Worm (Caenorhabditis elegans) whole organism, L1 larva: ENCODE measurements around the gene C05B5.2.

Source experiments
- C16A3.4 ChIP-seq: fragments of 150-350 bp; optimal IDR thresholded peaks from 2 replicates; lab custom pipeline; 2014; ENCODE audit warnings: missing biosample characterization, missing genetic modification characterization
- C34B4.2 ChIP-seq: sonication (generic microtip); optimal IDR thresholded peaks from 2 replicates; lab custom pipeline; 2017; ENCODE audit warnings: mild to moderate bottlenecking, missing genetic modification characterization, missing compliant biosample characterization
- ama-1 ChIP-seq: fragments of 150-350 bp; optimal IDR thresholded peaks from 2 replicates; lab custom pipeline; 2014
- ceh-63 ChIP-seq: fragments of 200-800 bp; sonication (Bioruptor generic); optimal IDR thresholded peaks from 2 replicates; lab custom pipeline; 2018; ENCODE audit warnings: mild to moderate bottlenecking, missing genetic modification characterization, missing compliant biosample characterization
- ceh-88 ChIP-seq: fragments of 200-800 bp; sonication (Bioruptor generic); IDR thresholded peaks from 2 replicates; pipeline ENCODE4 v1.3.6; 2022; ENCODE audit warnings: missing genetic modification characterization, missing compliant biosample characterization
- dpl-1 ChIP-seq, 3 experiments: fragments of 150-350 bp in 2 of 3; sonication (generic microtip) in 1 of 3; optimal IDR thresholded peaks; 2 replicates each; lab custom pipeline; 2014 to 2017; ENCODE audit warnings: missing biosample characterization in 3 of 3, missing genetic modification characterization in 3 of 3, missing genetic modification reagents in 3 of 3
- dsc-1 ChIP-seq: sonication (generic microtip); optimal IDR thresholded peaks from 2 replicates; lab custom pipeline; 2016; ENCODE audit warnings: mild to moderate bottlenecking, missing genetic modification characterization, missing compliant biosample characterization
- egl-27 ChIP-seq, 2 experiments: fragments of 150-350 bp in 1 of 2; sonication (generic microtip); optimal IDR thresholded peaks; 3 replicates each; lab custom pipeline; 2017 to 2018; ENCODE audit warnings: missing biosample characterization in 2 of 2, missing genetic modification characterization in 2 of 2, missing genetic modification reagents in 2 of 2
- elt-2 ChIP-seq: sonication (generic microtip); optimal IDR thresholded peaks from 2 replicates; lab custom pipeline; 2016; ENCODE audit warnings: missing genetic modification characterization, mild to moderate bottlenecking, inconsistent platforms, missing compliant biosample characterization, missing genetic modification reagents
- elt-3 ChIP-seq, 6 experiments: fragments of 150-350 bp in 1 of 6; sonication (generic microtip); optimal IDR thresholded peaks; 2 replicates each; lab custom pipeline; 2017 to 2018; ENCODE audit warnings: missing biosample characterization in 6 of 6, missing genetic modification characterization in 6 of 6, inconsistent platforms in 1 of 6
- fkh-10 ChIP-seq: sonication (generic microtip); optimal IDR thresholded peaks from 2 replicates; lab custom pipeline; 2017; ENCODE audit warnings: missing biosample characterization, missing genetic modification reagents, missing genetic modification characterization
- fkh-8 ChIP-seq: sonication (generic microtip); optimal IDR thresholded peaks from 2 replicates; lab custom pipeline; 2016; ENCODE audit warnings: mild to moderate bottlenecking, missing genetic modification characterization, missing compliant biosample characterization
- fos-1 ChIP-seq: fragments of 150-350 bp; optimal IDR thresholded peaks from 2 replicates; lab custom pipeline; 2014; ENCODE audit warnings: missing biosample characterization, missing genetic modification characterization
- grh-1 ChIP-seq: fragments of 200-800 bp; sonication (Bioruptor generic); IDR thresholded peaks from 2 replicates; pipeline ENCODE4 v1.3.6; 2022; ENCODE audit warnings: missing genetic modification reagents, missing genetic modification characterization, missing compliant biosample characterization
- hpl-2 ChIP-seq: fragments of 150-350 bp; optimal IDR thresholded peaks from 2 replicates; lab custom pipeline; 2014; ENCODE audit warnings: missing biosample characterization, missing genetic modification reagents, missing genetic modification characterization
- irx-1 ChIP-seq: sonication (generic microtip); optimal IDR thresholded peaks from 2 replicates; lab custom pipeline; 2016; ENCODE audit warnings: missing genetic modification characterization, missing compliant biosample characterization
- isw-1 ChIP-seq: fragments of 200-800 bp; sonication (Bioruptor generic); IDR thresholded peaks from 2 replicates; pipeline ENCODE4 v1.3.6; 2022; ENCODE audit warnings: missing genetic modification characterization, missing compliant biosample characterization
- lin-13 ChIP-seq: fragments of 150-350 bp; optimal IDR thresholded peaks from 2 replicates; lab custom pipeline; 2014; ENCODE audit warnings: missing biosample characterization, missing genetic modification reagents, missing genetic modification characterization
- lin-14 ChIP-seq: fragments of 200-800 bp; sonication (Bioruptor generic); optimal IDR thresholded peaks from 2 replicates; lab custom pipeline; 2018; ENCODE audit warnings: mild to moderate bottlenecking, missing genetic modification characterization, moderate library complexity, missing compliant biosample characterization
- mab-9 ChIP-seq: fragments of 200-800 bp; sonication (Bioruptor generic); IDR thresholded peaks from 2 replicates; pipeline ENCODE4 v1.3.6; 2022; ENCODE audit warnings: missing genetic modification reagents, missing genetic modification characterization, missing compliant biosample characterization
- mep-1 ChIP-seq: fragments of 150-350 bp; optimal IDR thresholded peaks from 2 replicates; lab custom pipeline; 2014; ENCODE audit warnings: missing biosample characterization, missing genetic modification characterization
- nhr-11 ChIP-seq: fragments of 150-350 bp; optimal IDR thresholded peaks from 2 replicates; lab custom pipeline; 2014; ENCODE audit warnings: missing biosample characterization, missing genetic modification characterization
- nhr-20 ChIP-seq: sonication (generic microtip); optimal IDR thresholded peaks from 2 replicates; lab custom pipeline; 2016; ENCODE audit warnings: mild to moderate bottlenecking, missing genetic modification characterization, missing compliant biosample characterization
- nhr-28 ChIP-seq: fragments of 150-350 bp; optimal IDR thresholded peaks from 2 replicates; lab custom pipeline; 2014; ENCODE audit warnings: missing biosample characterization, missing genetic modification characterization
- nhr-47 ChIP-seq: sonication (generic microtip); optimal IDR thresholded peaks from 2 replicates; lab custom pipeline; 2016; ENCODE audit warnings: mild to moderate bottlenecking, missing genetic modification characterization, moderate library complexity, missing compliant biosample characterization
- nhr-71 ChIP-seq: sonication (generic microtip); optimal IDR thresholded peaks from 2 replicates; lab custom pipeline; 2016; ENCODE audit warnings: mild to moderate bottlenecking, missing genetic modification characterization, moderate library complexity, missing compliant biosample characterization
- nhr-76 ChIP-seq: sonication (generic microtip); optimal IDR thresholded peaks from 2 replicates; lab custom pipeline; 2017; ENCODE audit warnings: missing biosample characterization, missing genetic modification characterization
- nhr-84 ChIP-seq: sonication (generic microtip); optimal IDR thresholded peaks from 2 replicates; lab custom pipeline; 2017; ENCODE audit warnings: missing biosample characterization, missing genetic modification characterization
- nhr-85 ChIP-seq: sonication (generic microtip); peaks from one replicate; lab custom pipeline; 2016; ENCODE audit warnings: missing genetic modification characterization, inconsistent platforms, missing compliant biosample characterization
- pag-3 ChIP-seq: sonication (generic microtip); optimal IDR thresholded peaks from 2 replicates; lab custom pipeline; 2017; ENCODE audit warnings: missing genetic modification characterization, mild to moderate bottlenecking, missing compliant biosample characterization, antibody characterized with exemption, borderline replicate concordance; ENCODE audit not compliant: insufficient read depth
- pax-3 ChIP-seq: fragments of 200-800 bp; sonication (Bioruptor generic); optimal IDR thresholded peaks from 2 replicates; lab custom pipeline; 2018; ENCODE audit warnings: mild to moderate bottlenecking, missing genetic modification characterization, moderate library complexity, missing compliant biosample characterization
- skn-1 ChIP-seq: fragments of 150-350 bp; optimal IDR thresholded peaks from 2 replicates; lab custom pipeline; 2014; ENCODE audit warnings: missing biosample characterization, missing genetic modification characterization
- sox-4 ChIP-seq: sonication (generic microtip); optimal IDR thresholded peaks from 2 replicates; lab custom pipeline; 2016; ENCODE audit warnings: missing genetic modification characterization, missing compliant biosample characterization
- sup-37 ChIP-seq: fragments of 200-800 bp; sonication (Bioruptor generic); optimal IDR thresholded peaks from 2 replicates; lab custom pipeline; 2018; ENCODE audit warnings: mild to moderate bottlenecking, missing genetic modification characterization, missing compliant biosample characterization
- swsn-7 ChIP-seq: sonication (generic microtip); optimal IDR thresholded peaks from 2 replicates; lab custom pipeline; 2016; ENCODE audit warnings: missing genetic modification characterization, missing compliant biosample characterization
- tbx-2 ChIP-seq: sonication (generic microtip); optimal IDR thresholded peaks from 2 replicates; lab custom pipeline; 2016; ENCODE audit warnings: missing genetic modification characterization, missing compliant biosample characterization
- unc-30 ChIP-seq: sonication (generic microtip); optimal IDR thresholded peaks from 2 replicates; lab custom pipeline; 2017; ENCODE audit warnings: missing biosample characterization, missing genetic modification characterization
- unc-86 ChIP-seq: sonication (generic microtip); optimal IDR thresholded peaks from 2 replicates; lab custom pipeline; 2016; ENCODE audit warnings: missing genetic modification characterization, missing compliant biosample characterization
- vab-15 ChIP-seq: sonication (generic microtip); optimal IDR thresholded peaks from 2 replicates; lab custom pipeline; 2017; ENCODE audit warnings: missing genotype, mild to moderate bottlenecking, missing genetic modification characterization, missing compliant biosample characterization
- xbp-1 ChIP-seq: sonication (generic microtip); optimal IDR thresholded peaks from 2 replicates; lab custom pipeline; 2016; ENCODE audit warnings: missing genetic modification characterization, missing compliant biosample characterization
- ztf-11 ChIP-seq, 2 experiments: sonication (generic microtip); optimal IDR thresholded peaks; 2 replicates each; lab custom pipeline; 2016 to 2017; ENCODE audit warnings: missing genetic modification characterization in 2 of 2, missing biosample characterization in 1 of 2, missing compliant biosample characterization in 1 of 2
- ztf-4 ChIP-seq: fragments of 150-350 bp; optimal IDR thresholded peaks from 2 replicates; lab custom pipeline; 2014; ENCODE audit warnings: missing biosample characterization, missing genetic modification characterization

C05B5.2 gene

DNA sequence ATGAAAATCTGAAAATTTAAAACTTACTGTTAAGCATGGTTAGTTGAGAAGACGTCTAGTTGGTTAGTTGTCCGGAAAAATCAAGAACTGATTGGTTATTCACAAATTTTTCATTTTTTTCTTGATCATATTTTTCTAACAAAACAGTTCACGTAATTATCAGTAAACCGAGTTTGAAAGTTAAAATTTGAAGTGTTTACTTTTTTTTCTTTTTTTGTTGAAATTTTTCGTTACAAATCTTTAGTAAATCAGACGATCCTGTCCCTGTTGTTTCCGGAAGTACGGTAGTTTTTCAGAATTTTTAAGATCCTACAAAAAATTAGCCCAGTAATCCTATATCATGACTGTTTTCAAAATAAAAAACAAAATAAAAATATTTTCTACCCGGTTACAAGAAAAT is at the start of gene C05B5.2:
C05B5.2 (minus strand) TSS at position 101 of the 400 bp plus-strand sequence.
- TF ChIP-seq mab-9 (GFP tag; lab: Robert Waterston, UW) (no peak), elt-3 (tag; optimal IDR thresholded peaks at IDR 0.05; lab: Kevin White, UChicago) (no peak)

DNA sequence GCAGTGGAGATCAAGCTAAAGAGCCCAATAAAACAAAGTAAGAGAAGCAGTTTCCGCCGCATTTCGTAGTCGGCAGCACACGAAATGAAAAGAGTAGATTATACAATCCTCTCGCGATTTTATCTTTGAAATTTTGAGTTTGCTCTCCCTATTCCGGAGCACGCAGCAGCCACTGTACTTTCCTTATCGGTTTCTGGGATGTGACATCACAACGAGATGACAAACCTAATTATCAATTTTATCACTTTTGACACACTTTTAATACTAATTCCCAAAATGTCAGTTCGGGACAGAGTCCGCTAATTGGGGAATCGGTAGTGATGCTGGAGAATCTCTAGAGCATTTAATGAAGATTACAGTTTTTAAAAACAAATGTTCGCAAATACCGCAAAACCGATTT is 49.4 kb upstream of the C05B5.2 start, which contains the start of gene T16G12.1:
T16G12.1 (minus strand) TSS at position 176 of the 400 bp plus-strand sequence.
- TF ChIP-seq egl-27 (tag; optimal IDR thresholded peaks at IDR 0.05; lab: Kevin White, UChicago), result no peak
- no peak for TF ChIP-seq hpl-2 (GFP tag; lab: Kevin White, UChicago)
- TF ChIP-seq unc-86, result no peak
- TF ChIP-seq unc-30 (tag; lab: Kevin White, UChicago), result no peak
- TF ChIP-seq elt-2 (tag; lab: Kevin White, UChicago), result peak; percentile 61
- TF ChIP-seq C16A3.4, result no peak
- TF ChIP-seq irx-1, result no peak

DNA sequence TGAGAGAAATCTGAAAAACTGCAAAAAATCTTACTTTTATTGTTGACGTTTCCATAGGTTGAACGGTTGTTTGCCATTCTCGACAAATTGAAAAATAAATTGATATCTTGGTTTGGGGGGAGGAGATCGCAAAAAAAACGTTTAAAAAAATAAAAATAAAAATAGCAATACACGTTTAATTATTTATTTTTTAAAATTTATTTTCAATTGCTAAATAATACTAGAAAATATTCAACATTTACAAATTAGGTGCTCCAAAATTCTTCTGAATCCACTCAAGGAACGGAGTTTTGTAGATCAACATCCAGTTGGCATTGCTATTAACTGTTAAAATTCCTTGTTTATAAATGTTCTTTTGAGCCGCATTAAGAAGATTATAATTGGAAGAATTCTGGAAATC is 39.7 kb upstream of the C05B5.2 start, which contains the start of gene T16G12.7:
T16G12.7 (minus strand) TSS at position 101 of the 400 bp plus-strand sequence.
- no peak for TF ChIP-seq nhr-28 (tag; lab: Kevin White, UChicago)
- TF ChIP-seq mep-1, result no peak
- no peak for TF ChIP-seq grh-1 (GFP tag; lab: Robert Waterston, UW)
- TF ChIP-seq fkh-10, result no peak
- TF ChIP-seq vab-15 (tag; lab: Kevin White, UChicago), result no peak
- TF ChIP-seq nhr-11, result no peak
- TF ChIP-seq nhr-85 (tag; lab: Kevin White, UChicago), result no peak
- TF ChIP-seq lin-14 (GFP tag; lab: Kevin White, UChicago), result no peak
- TF ChIP-seq fkh-8 (tag; lab: Kevin White, UChicago), result no peak
- TF ChIP-seq nhr-76 (tag; lab: Kevin White, UChicago), result no peak
- TF ChIP-seq swsn-7 (tag; lab: Kevin White, UChicago), result no peak
- TF ChIP-seq nhr-71 (tag; lab: Kevin White, UChicago), result no peak
- no peak for TF ChIP-seq C34B4.2 (tag; lab: Kevin White, UChicago)
- TF ChIP-seq ceh-63 (GFP tag; lab: Kevin White, UChicago), result no peak

DNA sequence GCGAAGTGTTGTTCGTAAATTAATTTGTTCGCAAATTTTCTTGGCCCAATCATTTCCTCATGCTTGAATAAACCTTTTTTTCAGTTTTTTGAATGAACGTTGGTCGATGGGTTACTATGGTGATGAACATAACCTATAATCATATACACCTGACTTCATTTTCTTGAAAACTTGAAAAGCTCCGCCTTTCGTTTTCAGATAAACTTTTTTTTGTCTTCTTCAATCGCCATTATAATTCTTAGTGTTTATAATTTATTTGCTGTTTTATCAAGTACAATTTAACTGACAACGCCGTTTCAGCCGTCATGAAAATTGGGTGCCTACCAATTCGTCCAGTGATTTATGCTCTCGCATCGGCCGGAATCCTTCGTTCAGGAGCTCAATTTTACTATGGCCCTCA is 36.8 kb upstream of the C05B5.2 start, which contains the start of gene M04D8.7:
M04D8.7 (plus strand) TSS at position 301 of the 400 bp plus-strand sequence.
- TF ChIP-seq nhr-71 (tag; lab: Kevin White, UChicago) (peak; percentile 12), skn-1 (tag; lab: Kevin White, UChicago) (no peak), fkh-10 (no peak), ama-1 (no peak), fkh-8 (tag; lab: Kevin White, UChicago) (peak; percentile 41)

DNA sequence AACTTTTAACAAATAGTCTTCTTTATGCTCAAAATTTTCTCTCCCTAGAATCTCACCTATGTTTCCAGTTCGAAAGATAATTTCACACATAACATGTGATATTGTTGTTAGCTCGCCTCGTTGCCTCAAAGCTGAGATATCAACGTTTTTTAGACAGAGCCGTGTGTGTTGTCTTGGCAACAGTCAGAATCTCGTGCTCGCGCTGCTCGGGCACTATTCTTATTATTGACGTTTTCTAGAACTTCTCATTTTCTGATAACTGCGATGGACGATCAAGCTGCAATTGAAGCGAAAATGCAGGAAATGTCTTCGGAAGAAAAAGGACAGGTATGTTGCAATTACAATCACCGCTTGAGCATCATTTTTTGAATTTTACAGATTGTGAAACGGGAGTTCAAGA is 35.5 kb upstream of the C05B5.2 start, which contains the start of gene xbx-3:
xbx-3 (plus strand) TSS at position 163 of the 400 bp plus-strand sequence.
- TF ChIP-seq pag-3 (tag; lab: Kevin White, UChicago), result no peak
- no peak for TF ChIP-seq elt-2 (tag; lab: Kevin White, UChicago)
- TF ChIP-seq fkh-10, result peak; percentile 17
- no peak for TF ChIP-seq dpl-1 (GFP tag; optimal IDR thresholded peaks at IDR 0.05; lab: Kevin White, UChicago)
- TF ChIP-seq fkh-8 (tag; lab: Kevin White, UChicago), result peak; percentile 98
- TF ChIP-seq lin-13 (GFP tag; lab: Kevin White, UChicago), result no peak
- TF ChIP-seq nhr-84, result no peak
- no peak for TF ChIP-seq isw-1
- peak; percentile 20 for TF ChIP-seq mep-1
- TF ChIP-seq dsc-1 (tag; lab: Kevin White, UChicago), result peak; percentile 29
- peak; percentile 34 for TF ChIP-seq ztf-4 (tag; lab: Kevin White, UChicago)
- TF ChIP-seq tbx-2 (tag; lab: Kevin White, UChicago), result no peak
- TF ChIP-seq nhr-85 (tag; lab: Kevin White, UChicago), result no peak
- TF ChIP-seq xbp-1 (tag; lab: Kevin White, UChicago), result peak; percentile 27
- TF ChIP-seq hpl-2 (GFP tag; lab: Kevin White, UChicago), result no peak
- no peak for TF ChIP-seq fos-1 (tag; lab: Kevin White, UChicago)
- peak; percentile 44 for TF ChIP-seq swsn-7 (tag; lab: Kevin White, UChicago)
- TF ChIP-seq nhr-20 (tag; lab: Kevin White, UChicago), result peak; percentile 13
- TF ChIP-seq ceh-88 (GFP tag; lab: Robert Waterston, UW), result no peak
- TF ChIP-seq pax-3 (tag; lab: Kevin White, UChicago), result peak; percentile 29
- peak; percentile 79 for TF ChIP-seq nhr-47 (tag; lab: Kevin White, UChicago)
- peak; percentile 66 for TF ChIP-seq nhr-11
- TF ChIP-seq nhr-76 (tag; lab: Kevin White, UChicago), result no peak
- TF ChIP-seq sup-37 (GFP tag; lab: Kevin White, UChicago), result no peak
- peak; percentile 84 for TF ChIP-seq sox-4 (tag; lab: Kevin White, UChicago)
- TF ChIP-seq ztf-11 (tag; optimal IDR thresholded peaks at IDR 0.05; lab: Kevin White, UChicago), result no peak
- peak; percentile 84 for TF ChIP-seq nhr-71 (tag; lab: Kevin White, UChicago)
